Worm (Caenorhabditis elegans): ENCODE results near the gene C49G7.12.
A peak's percentile ranks its signal among the peaks of the same experiment; 100 is the strongest.

C49G7.12 gene

DNA sequence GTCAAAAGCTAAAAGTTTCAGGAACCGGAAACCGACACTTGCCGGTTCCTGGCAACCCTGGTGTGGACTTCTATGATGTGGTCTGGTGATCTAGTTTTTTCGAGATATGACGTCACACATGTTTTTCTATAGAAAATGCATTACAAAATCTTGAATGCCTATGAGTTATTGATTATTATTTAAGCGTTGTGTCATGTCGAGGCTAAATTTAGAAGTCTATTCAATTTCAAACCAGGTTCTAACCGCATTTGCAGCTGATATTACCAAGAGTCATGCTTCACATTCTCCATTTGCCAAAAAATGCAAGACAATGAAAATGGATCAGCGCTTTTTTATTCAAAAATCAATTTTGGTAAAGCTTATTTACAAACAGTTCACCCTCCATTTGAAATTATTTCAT, 19.0 kb upstream of the C49G7.12 start, which contains the start of gene K09D9.3:
Gene K09D9.3, plus strand, starts transcription at position 301 of the 400 bp plus-strand sequence.
- TF ChIP-seq T22C8.4 (GFP tag; IDR thresholded peaks at IDR 0.05) (no peak), ref-1 (GFP tag; conservative IDR thresholded peaks at IDR 0.05) (no peak), klf-2 (GFP tag; conservative IDR thresholded peaks at IDR 0.05) (no peak), cog-1 (tag; optimal IDR thresholded peaks at IDR 0.05) (no peak), ztf-29 (GFP tag; IDR thresholded peaks at IDR 0.05) (no peak), flt-1 (GFP tag; IDR thresholded peaks at IDR 0.05) (no peak)

ce11 chrV:4021776-4022175, 16.4 kb upstream of the C49G7.12 start, which contains the start of gene K09D9.14:
TSS of gene K09D9.14 (minus strand) at chrV:4021876.
- TF ChIP-seq T22C8.4 (GFP tag; IDR thresholded peaks at IDR 0.05): no peak
- no peak for TF ChIP-seq tab-1 (GFP tag; IDR thresholded peaks at IDR 0.05)
- TF ChIP-seq ztf-23 (GFP tag; IDR thresholded peaks at IDR 0.05): no peak

DNA sequence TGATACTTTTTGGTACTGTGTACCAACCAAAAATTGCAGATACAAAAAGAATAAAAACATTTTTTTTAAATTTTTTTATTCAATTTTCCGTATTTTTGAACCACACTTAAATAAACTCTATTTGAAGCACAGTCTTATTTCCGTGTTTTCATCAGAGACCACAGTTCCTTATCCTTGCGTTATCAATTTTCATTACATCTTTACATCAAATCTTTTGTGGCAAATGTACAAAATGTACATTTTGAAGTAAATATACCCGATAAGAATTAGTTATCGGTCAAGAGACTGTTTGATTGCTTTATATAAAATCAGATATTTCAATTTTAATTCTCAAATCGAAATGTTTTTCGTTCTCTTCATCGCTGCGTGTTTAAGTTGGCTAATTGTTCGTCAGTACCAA, 15.9 kb upstream of the C49G7.12 start, which contains the start of gene cyp-35A3:
Gene cyp-35A3, plus strand, starts transcription at position 301 of the 400 bp plus-strand sequence.
- no peak for TF ChIP-seq ref-1 (GFP tag; conservative IDR thresholded peaks at IDR 0.05)
- TF ChIP-seq T22C8.4 (GFP tag; IDR thresholded peaks at IDR 0.05): no peak
- TF ChIP-seq ztf-23 (GFP tag; IDR thresholded peaks at IDR 0.05): no peak
- TF ChIP-seq tab-1 (GFP tag; IDR thresholded peaks at IDR 0.05): no peak
- no peak for TF ChIP-seq ztf-29 (GFP tag; IDR thresholded peaks at IDR 0.05)
- no peak for TF ChIP-seq klf-2 (GFP tag; conservative IDR thresholded peaks at IDR 0.05)
- TF ChIP-seq flt-1 (GFP tag; IDR thresholded peaks at IDR 0.05): no peak
- no peak for TF ChIP-seq med-1 (GFP tag; optimal IDR thresholded peaks at IDR 0.05; ENCODE audit: insufficient read depth)
- TF ChIP-seq cog-1 (tag; optimal IDR thresholded peaks at IDR 0.05): no peak

DNA sequence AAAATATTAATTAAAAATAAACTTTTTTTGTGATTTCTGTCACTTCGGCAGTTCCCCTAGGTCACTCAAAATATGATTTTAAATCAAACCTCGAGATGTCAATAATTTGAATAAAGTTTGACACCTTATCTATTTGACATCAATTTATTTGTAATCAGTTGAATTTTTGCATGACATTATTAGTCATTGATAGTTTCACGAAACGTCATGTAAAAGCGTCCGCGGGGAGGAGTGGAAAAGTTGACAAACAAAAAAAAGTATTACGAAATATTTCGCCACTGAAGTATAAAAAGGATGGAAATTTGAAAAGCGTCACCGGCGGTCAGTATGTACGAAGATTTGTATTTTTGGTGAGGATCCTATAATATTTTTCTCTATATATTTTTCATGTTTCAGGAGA, 13.4 kb upstream of the C49G7.12 start, which contains the start of gene K09D9.1:
Gene K09D9.1, plus strand, starts transcription at position 271 of the 400 bp plus-strand sequence.
- no peak for TF ChIP-seq tab-1 (GFP tag; IDR thresholded peaks at IDR 0.05)
- TF ChIP-seq klf-2 (GFP tag; conservative IDR thresholded peaks at IDR 0.05): no peak
- TF ChIP-seq T22C8.4 (GFP tag; IDR thresholded peaks at IDR 0.05): no peak
- TF ChIP-seq med-1 (GFP tag; optimal IDR thresholded peaks at IDR 0.05; ENCODE audit: insufficient read depth): no peak
- no peak for TF ChIP-seq ztf-29 (GFP tag; IDR thresholded peaks at IDR 0.05)
- TF ChIP-seq flt-1 (GFP tag; IDR thresholded peaks at IDR 0.05): no peak
- no peak for TF ChIP-seq cog-1 (tag; optimal IDR thresholded peaks at IDR 0.05)
- TF ChIP-seq ztf-23 (GFP tag; IDR thresholded peaks at IDR 0.05): no peak
- TF ChIP-seq ref-1 (GFP tag; conservative IDR thresholded peaks at IDR 0.05): no peak

DNA sequence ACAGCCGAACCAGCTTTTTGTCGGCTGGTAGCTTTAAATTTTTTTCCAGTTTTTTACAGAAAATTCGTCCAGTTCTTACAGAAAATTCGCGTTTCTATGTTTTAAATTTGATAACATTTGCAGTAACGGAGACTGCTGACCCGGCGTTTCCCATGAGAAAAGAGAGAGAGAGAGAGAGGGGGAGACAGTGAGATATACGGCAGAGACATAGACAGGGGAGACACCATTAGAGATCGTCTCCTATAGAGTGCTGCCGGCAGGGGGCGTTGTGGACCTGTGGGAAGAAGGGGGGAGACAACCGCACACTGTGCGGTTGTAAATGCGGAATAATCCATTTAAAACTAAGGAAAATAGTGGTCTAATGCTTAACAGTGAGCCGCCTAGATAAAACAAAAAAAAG, 8.6 kb upstream of the C49G7.12 start:
- TF ChIP-seq cog-1 (tag; optimal IDR thresholded peaks at IDR 0.05) (no peak), flt-1 (GFP tag; IDR thresholded peaks at IDR 0.05) (no peak), ztf-29 (GFP tag; IDR thresholded peaks at IDR 0.05) (no peak), tab-1 (GFP tag; IDR thresholded peaks at IDR 0.05) (no peak), ref-1 (GFP tag; conservative IDR thresholded peaks at IDR 0.05) (0 out of 2 replicates have a peak, but pooled peaks have one; percentile 4), med-1 (GFP tag; optimal IDR thresholded peaks at IDR 0.05; ENCODE audit: insufficient read depth) (peak; percentile 16), klf-2 (GFP tag; conservative IDR thresholded peaks at IDR 0.05) (0 out of 2 replicates have a peak, but pooled peaks have one; percentile 48), ztf-23 (GFP tag; IDR thresholded peaks at IDR 0.05) (no peak), T22C8.4 (GFP tag; IDR thresholded peaks at IDR 0.05) (no peak)

- TF ChIP-seq ztf-23 (GFP tag; IDR thresholded peaks at IDR 0.05): no peak
- TF ChIP-seq med-1 (GFP tag; optimal IDR thresholded peaks at IDR 0.05; ENCODE audit: insufficient read depth): no peak
These were observed 6.9 kb upstream of the C49G7.12 start, which contains the start of gene cyp-35A4 for ce11 chrV:4031319-4031718. TSS of gene cyp-35A4 (plus strand) at chrV:4031619.

- TF ChIP-seq ztf-29 (GFP tag; IDR thresholded peaks at IDR 0.05) (no peak), tab-1 (GFP tag; IDR thresholded peaks at IDR 0.05) (no peak), ztf-23 (GFP tag; IDR thresholded peaks at IDR 0.05) (no peak), cog-1 (tag; optimal IDR thresholded peaks at IDR 0.05) (no peak), flt-1 (GFP tag; IDR thresholded peaks at IDR 0.05) (no peak)
These were observed 3.9 kb upstream of the C49G7.12 start, which contains the start of gene C49G7.7 for ce11 chrV:4034303-4034702. TSS of gene C49G7.7 (plus strand) at chrV:4034476.

DNA sequence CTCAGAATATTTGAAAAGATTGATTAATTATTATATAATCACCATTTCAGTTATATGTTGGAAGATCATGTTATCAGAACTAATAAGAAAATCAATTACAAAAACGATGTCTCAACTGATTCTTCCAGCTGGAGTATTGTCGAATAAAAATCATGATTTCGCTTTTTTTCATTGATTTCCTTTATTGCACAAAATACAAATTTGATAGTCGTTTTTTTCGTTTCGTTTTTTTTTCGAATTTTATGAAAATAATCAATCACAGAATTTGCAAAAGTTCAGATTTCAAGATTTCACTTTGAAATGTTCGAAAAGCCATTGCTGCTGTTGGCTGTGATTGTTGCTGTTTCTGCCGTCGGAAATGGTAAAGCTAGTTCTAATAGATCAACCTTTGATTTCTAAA, 2.4 kb upstream of the C49G7.12 start, which contains the start of gene C49G7.13:
Gene C49G7.13, plus strand, starts transcription at position 301 of the 400 bp plus-strand sequence.
- TF ChIP-seq cog-1 (tag; optimal IDR thresholded peaks at IDR 0.05) (no peak), med-1 (GFP tag; optimal IDR thresholded peaks at IDR 0.05; ENCODE audit: insufficient read depth) (no peak), tab-1 (GFP tag; IDR thresholded peaks at IDR 0.05) (no peak), T22C8.4 (GFP tag; IDR thresholded peaks at IDR 0.05) (no peak), ztf-23 (GFP tag; IDR thresholded peaks at IDR 0.05) (no peak), klf-2 (GFP tag; conservative IDR thresholded peaks at IDR 0.05) (no peak), flt-1 (GFP tag; IDR thresholded peaks at IDR 0.05) (no peak), ztf-29 (GFP tag; IDR thresholded peaks at IDR 0.05) (no peak), ref-1 (GFP tag; conservative IDR thresholded peaks at IDR 0.05) (no peak)

- TF ChIP-seq ztf-29 (GFP tag; IDR thresholded peaks at IDR 0.05) (no peak), tab-1 (GFP tag; IDR thresholded peaks at IDR 0.05) (no peak), flt-1 (GFP tag; IDR thresholded peaks at IDR 0.05) (no peak), T22C8.4 (GFP tag; IDR thresholded peaks at IDR 0.05) (no peak), klf-2 (GFP tag; conservative IDR thresholded peaks at IDR 0.05) (no peak), ref-1 (GFP tag; conservative IDR thresholded peaks at IDR 0.05) (no peak), med-1 (GFP tag; optimal IDR thresholded peaks at IDR 0.05; ENCODE audit: insufficient read depth) (no peak)
These were observed 347 bp downstream of the C49G7.12 start for ce11 chrV:4038557-4038956.

ce11 chrV:4041853-4042424, 3.7 kb downstream of the C49G7.12 start, which contains the start of the genes C49G7.10 and irg-2:
TSS of gene C49G7.10 (minus strand) at chrV:4042021.
TSS of gene irg-2 (plus strand) at chrV:4042181.
- TF ChIP-seq cog-1 (tag; optimal IDR thresholded peaks at IDR 0.05) (no peak), T22C8.4 (GFP tag; IDR thresholded peaks at IDR 0.05) (no peak), ztf-29 (GFP tag; IDR thresholded peaks at IDR 0.05) (no peak), tab-1 (GFP tag; IDR thresholded peaks at IDR 0.05) (no peak), klf-2 (GFP tag; conservative IDR thresholded peaks at IDR 0.05) (no peak), ztf-23 (GFP tag; IDR thresholded peaks at IDR 0.05) (no peak), ref-1 (GFP tag; conservative IDR thresholded peaks at IDR 0.05) (no peak), flt-1 (GFP tag; IDR thresholded peaks at IDR 0.05) (no peak), med-1 (GFP tag; optimal IDR thresholded peaks at IDR 0.05; ENCODE audit: insufficient read depth) (no peak)

Data from whole organism, midembryonic.